Fruit fly (Drosophila melanogaster): Measurements from ENCODE around the gene CG4950.

The CG4950 gene

dm6 chr3L:16263043-16263442 is 4.9 kb downstream of the CG4950 start, which contains the start of gene CG13070:
Gene CG13070, plus strand, starts transcription at chr3L:16263343.
- no peak for TF ChIP-seq Hr96 (GFP tag; optimal IDR thresholded peaks at IDR 0.05)
- TF ChIP-seq ovo (GFP tag; optimal IDR thresholded peaks at IDR 0.05): no peak
- TF ChIP-seq CG7101 (tag; optimal IDR thresholded peaks at IDR 0.05): no peak
- no peak for TF ChIP-seq bab1 (GFP tag; optimal IDR thresholded peaks at IDR 0.05)
- no peak for TF ChIP-seq kay (GFP tag; ENCODE audit: borderline replicate concordance)
- no peak for TF ChIP-seq Mnt (GFP tag; optimal IDR thresholded peaks at IDR 0.05)
- TF ChIP-seq Crg-1 (GFP tag; optimal IDR thresholded peaks at IDR 0.05): no peak
- no peak for TF ChIP-seq pad (GFP tag; optimal IDR thresholded peaks at IDR 0.05)
- TF ChIP-seq CG33017 (tag; optimal IDR thresholded peaks at IDR 0.05): no peak
- no peak for TF ChIP-seq CG5204 (GFP tag; optimal IDR thresholded peaks at IDR 0.05)

dm6 chr3L:16262440-16262839 is 5.5 kb downstream of the CG4950 start, which contains the start of gene CG13071:
Gene CG13071, plus strand, starts transcription at chr3L:16262740.
- TF ChIP-seq cic (GFP tag; optimal IDR thresholded peaks at IDR 0.05) (no peak), ovo (GFP tag; optimal IDR thresholded peaks at IDR 0.05) (no peak), CG33017 (tag; optimal IDR thresholded peaks at IDR 0.05) (no peak), pad (GFP tag; optimal IDR thresholded peaks at IDR 0.05) (no peak), CG7101 (tag; optimal IDR thresholded peaks at IDR 0.05) (no peak), CG14711 (tag; optimal IDR thresholded peaks at IDR 0.05) (no peak), cnc (optimal IDR thresholded peaks at IDR 0.05) (no peak), Clk (GFP tag; optimal IDR thresholded peaks at IDR 0.05) (no peak), CG7045 (GFP tag; optimal IDR thresholded peaks at IDR 0.05) (no peak), toe (GFP tag; optimal IDR thresholded peaks at IDR 0.05) (no peak), Hr96 (GFP tag; optimal IDR thresholded peaks at IDR 0.05) (no peak), tj (GFP tag; optimal IDR thresholded peaks at IDR 0.05) (no peak), CG12768 (GFP tag; optimal IDR thresholded peaks at IDR 0.05) (no peak), Mnt (GFP tag; optimal IDR thresholded peaks at IDR 0.05) (no peak), Crg-1 (GFP tag; optimal IDR thresholded peaks at IDR 0.05) (no peak), kay (GFP tag; ENCODE audit: borderline replicate concordance) (no peak)

- TF ChIP-seq Crg-1 (GFP tag; optimal IDR thresholded peaks at IDR 0.05) (no peak), cnc (optimal IDR thresholded peaks at IDR 0.05) (no peak), CG7045 (GFP tag; optimal IDR thresholded peaks at IDR 0.05) (no peak), CG12768 (GFP tag; optimal IDR thresholded peaks at IDR 0.05) (no peak), cic (GFP tag; optimal IDR thresholded peaks at IDR 0.05) (no peak), toe (GFP tag; optimal IDR thresholded peaks at IDR 0.05) (no peak), Clk (GFP tag; optimal IDR thresholded peaks at IDR 0.05) (no peak), CG11617 (GFP tag; optimal IDR thresholded peaks at IDR 0.05) (no peak), Hr96 (GFP tag; optimal IDR thresholded peaks at IDR 0.05) (no peak), CG14711 (tag; optimal IDR thresholded peaks at IDR 0.05) (no peak), CG33017 (tag; optimal IDR thresholded peaks at IDR 0.05) (no peak), kay (GFP tag; ENCODE audit: borderline replicate concordance) (no peak), CG7101 (tag; optimal IDR thresholded peaks at IDR 0.05) (no peak), pad (GFP tag; optimal IDR thresholded peaks at IDR 0.05) (no peak), Mnt (GFP tag; optimal IDR thresholded peaks at IDR 0.05) (no peak)
Measured at dm6 chr3L:16261505-16261904, 6.5 kb downstream of the CG4950 start, which contains the start of gene CG34247. Gene CG34247, minus strand, starts transcription at chr3L:16261605.

- TF ChIP-seq CG5204 (GFP tag; optimal IDR thresholded peaks at IDR 0.05) (no peak), bab1 (GFP tag; optimal IDR thresholded peaks at IDR 0.05) (no peak), cnc (optimal IDR thresholded peaks at IDR 0.05) (no peak), toe (GFP tag; optimal IDR thresholded peaks at IDR 0.05) (no peak), cic (GFP tag; optimal IDR thresholded peaks at IDR 0.05) (no peak), Mnt (GFP tag; optimal IDR thresholded peaks at IDR 0.05) (no peak), Hr96 (GFP tag; optimal IDR thresholded peaks at IDR 0.05) (no peak), CG7101 (tag; optimal IDR thresholded peaks at IDR 0.05) (no peak), CG12768 (GFP tag; optimal IDR thresholded peaks at IDR 0.05) (no peak), CG33017 (tag; optimal IDR thresholded peaks at IDR 0.05) (no peak), CG14711 (tag; optimal IDR thresholded peaks at IDR 0.05) (no peak), ovo (GFP tag; optimal IDR thresholded peaks at IDR 0.05) (no peak), Clk (GFP tag; optimal IDR thresholded peaks at IDR 0.05) (no peak)
Measured at dm6 chr3L:16259552-16259951, 8.4 kb downstream of the CG4950 start, which contains the start of gene CG13053. Gene CG13053, minus strand, starts transcription at chr3L:16259722.

- TF ChIP-seq CG14711 (tag; optimal IDR thresholded peaks at IDR 0.05): no peak
- no peak for TF ChIP-seq cnc (optimal IDR thresholded peaks at IDR 0.05)
- no peak for TF ChIP-seq cic (GFP tag; optimal IDR thresholded peaks at IDR 0.05)
- TF ChIP-seq CG7101 (tag; optimal IDR thresholded peaks at IDR 0.05): no peak
- no peak for TF ChIP-seq CG5204 (GFP tag; optimal IDR thresholded peaks at IDR 0.05)
- no peak for TF ChIP-seq CG7045 (GFP tag; optimal IDR thresholded peaks at IDR 0.05)
- TF ChIP-seq Clk (GFP tag; optimal IDR thresholded peaks at IDR 0.05): no peak
- no peak for TF ChIP-seq CG12768 (GFP tag; optimal IDR thresholded peaks at IDR 0.05)
- no peak for TF ChIP-seq tj (GFP tag; optimal IDR thresholded peaks at IDR 0.05)
Measured at dm6 chr3L:16257118-16257627, 10.8 kb downstream of the CG4950 start, which contains the start of gene CG13054. Gene CG13054, minus strand, starts transcription at chr3L:16257191.

dm6 chr3L:16252255-16252654 is 15.7 kb downstream of the CG4950 start, which contains the start of gene CG13055:
Gene CG13055, minus strand, starts transcription at chr3L:16252355.
- TF ChIP-seq CG7045 (GFP tag; optimal IDR thresholded peaks at IDR 0.05) (no peak), CG1620 (GFP tag; optimal IDR thresholded peaks at IDR 0.05) (no peak), Crg-1 (GFP tag; optimal IDR thresholded peaks at IDR 0.05) (no peak), bab1 (GFP tag; optimal IDR thresholded peaks at IDR 0.05) (no peak), Hr96 (GFP tag; optimal IDR thresholded peaks at IDR 0.05) (no peak), CG14711 (tag; optimal IDR thresholded peaks at IDR 0.05) (no peak), CG33017 (tag; optimal IDR thresholded peaks at IDR 0.05) (no peak), CG12768 (GFP tag; optimal IDR thresholded peaks at IDR 0.05) (no peak)

All from whole organism, adult.